Worm (Caenorhabditis elegans): ENCODE measurements around the gene D1086.21.

ce11 chrV:14085589-14085988, 21.1 kb downstream of the D1086.21 start, which contains the start of gene D1086.18:
- TF ChIP-seq unc-62 (GFP tag; optimal IDR thresholded peaks at IDR 0.05), result no peak
- no peak for TF ChIP-seq pag-3 (tag; optimal IDR thresholded peaks at IDR 0.05; ENCODE audit: borderline replicate concordance, insufficient read depth)
- no peak for TF ChIP-seq snu-23 (GFP tag; optimal IDR thresholded peaks at IDR 0.05)
- no peak for TF ChIP-seq hlh-4 (tag; optimal IDR thresholded peaks at IDR 0.05)
- TF ChIP-seq fos-1 (tag; optimal IDR thresholded peaks at IDR 0.05), result no peak
- no peak for TF ChIP-seq nhr-11 (tag; optimal IDR thresholded peaks at IDR 0.05)
- no peak for TF ChIP-seq nhr-12 (tag; optimal IDR thresholded peaks at IDR 0.05)
- TF ChIP-seq C04F5.9 (tag; optimal IDR thresholded peaks at IDR 0.05), result no peak
- no peak for TF ChIP-seq tlp-1 (tag; optimal IDR thresholded peaks at IDR 0.05)
- no peak for TF ChIP-seq efl-1 (optimal IDR thresholded peaks at IDR 0.05)
- no peak for TF ChIP-seq efl-1 (GFP tag; optimal IDR thresholded peaks at IDR 0.05 in 1 of 2)
- TF ChIP-seq Y116A8C.19 (tag; optimal IDR thresholded peaks at IDR 0.05; ENCODE audit: borderline replicate concordance), result no peak
